Worm (Caenorhabditis elegans) whole organism, L4 larva: ENCODE measurements around the gene F01D5.3.
A peak's percentile ranks its signal among the peaks of the same experiment; 100 is the strongest.

Experiments
- ZK546.5 ChIP-seq, 2 experiments: sonication (generic microtip); optimal IDR thresholded peaks; 2 replicates each; lab custom pipeline; 2017; ENCODE audit warnings: missing biosample characterization in 2 of 2, missing genetic modification characterization in 2 of 2
- ama-1 ChIP-seq: fragments of 150-350 bp; optimal IDR thresholded peaks from 2 replicates; lab custom pipeline; 2014; ENCODE audit warnings: inconsistent platforms, mixed read lengths
- attf-4 ChIP-seq: sonication (generic microtip); optimal IDR thresholded peaks from 3 replicates; lab custom pipeline; 2017; ENCODE audit warnings: missing biosample characterization, missing genetic modification characterization
- egl-27 ChIP-seq: sonication (generic microtip); optimal IDR thresholded peaks from 3 replicates; lab custom pipeline; 2017; ENCODE audit warnings: missing biosample characterization, missing genetic modification reagents, missing genetic modification characterization
- fkh-10 ChIP-seq: fragments of 150-350 bp; optimal IDR thresholded peaks from 2 replicates; lab custom pipeline; 2014; ENCODE audit warnings: missing biosample characterization, missing genetic modification reagents, missing genetic modification characterization
- mdt-29 ChIP-seq: fragments of 200-800 bp; sonication (Bioruptor generic); IDR thresholded peaks from 2 replicates; pipeline ENCODE4 v1.3.6; 2022; ENCODE audit warnings: missing genetic modification reagents, missing genetic modification characterization, missing compliant biosample characterization
- mxl-2 ChIP-seq: fragments of 200-800 bp; sonication (Bioruptor generic); conservative IDR thresholded peaks from 2 replicates; pipeline ENCODE4 v1.3.6; 2022; ENCODE audit warnings: missing genetic modification reagents, missing genetic modification characterization, missing compliant biosample characterization
- nhr-237 ChIP-seq: sonication (generic microtip); optimal IDR thresholded peaks from 2 replicates; lab custom pipeline; 2017; ENCODE audit warnings: missing biosample characterization, missing genetic modification characterization
- spr-1 ChIP-seq: sonication (generic microtip); optimal IDR thresholded peaks from 2 replicates; lab custom pipeline; 2016; ENCODE audit warnings: mild to moderate bottlenecking, missing genetic modification characterization, missing compliant biosample characterization

ce11 chrII:14018192-14018591, 18.2 kb upstream of the F01D5.3 start:
- TF ChIP-seq spr-1 (tag; lab: Kevin White, UChicago), result peak; percentile 80
- no peak for TF ChIP-seq nhr-237 (tag; lab: Kevin White, UChicago)
- peak; percentile 79; the same call in 1 of the 2 replicates for TF ChIP-seq mdt-29 (GFP tag; lab: Robert Waterston, UW)
- no peak for TF ChIP-seq mxl-2 (GFP tag; lab: Robert Waterston, UW)
- peak; percentile 99 for TF ChIP-seq ama-1 (lab: Kevin White, UChicago)
- no peak for TF ChIP-seq ZK546.5 (tag; optimal IDR thresholded peaks at IDR 0.05; lab: Kevin White, UChicago)
- TF ChIP-seq egl-27 (tag; lab: Kevin White, UChicago), result no peak
- no peak for TF ChIP-seq attf-4 (tag; lab: Kevin White, UChicago)
- no peak for TF ChIP-seq fkh-10 (GFP tag; lab: Kevin White, UChicago)
